Worm (Caenorhabditis elegans) whole organism, early embryonic: ENCODE data around the gene F56H9.2.

ENCODE experiments used
- B0310.2 ChIP-seq: sonication (generic microtip); optimal IDR thresholded peaks from 2 replicates; lab custom pipeline; 2016; ENCODE audit warnings: mild to moderate bottlenecking, missing genetic modification characterization, missing compliant biosample characterization
- F13C5.2 ChIP-seq: sonication (generic microtip); optimal IDR thresholded peaks from 2 replicates; lab custom pipeline; 2017; ENCODE audit warnings: mild to moderate bottlenecking, missing genetic modification characterization, inconsistent platforms, missing compliant biosample characterization
- ama-1 ChIP-seq: fragments of 150-350 bp; optimal IDR thresholded peaks from 2 replicates; lab custom pipeline; 2014
- flt-1 ChIP-seq: fragments of 200-800 bp; sonication (Bioruptor generic); IDR thresholded peaks from 2 replicates; pipeline ENCODE4 v1.3.6; 2022; ENCODE audit warnings: missing genetic modification characterization, missing compliant biosample characterization
- hmg-4 ChIP-seq: fragments of 200-800 bp; sonication (Bioruptor generic); optimal IDR thresholded peaks from 2 replicates; lab custom pipeline; 2018; ENCODE audit warnings: mild to moderate bottlenecking, missing genetic modification characterization, missing compliant biosample characterization
- hnd-1 ChIP-seq: sonication (generic microtip); optimal IDR thresholded peaks from 2 replicates; lab custom pipeline; 2016; ENCODE audit warnings: missing genetic modification characterization, missing compliant biosample characterization
- pes-1 ChIP-seq: fragments of 200-800 bp; sonication (Bioruptor generic); IDR thresholded peaks from 2 replicates; pipeline ENCODE4 v1.3.6; 2022; ENCODE audit warnings: missing genetic modification reagents, missing genetic modification characterization, missing compliant biosample characterization
- sea-1 ChIP-seq: fragments of 200-800 bp; sonication (Bioruptor generic); conservative IDR thresholded peaks from 2 replicates; pipeline ENCODE4 v1.3.6; 2022; ENCODE audit warnings: missing genetic modification characterization, missing compliant biosample characterization
- tbx-11 ChIP-seq: fragments of 200-800 bp; sonication (Bioruptor generic); IDR thresholded peaks from 2 replicates; pipeline ENCODE4 v1.3.6; 2022; ENCODE audit warnings: missing genetic modification characterization, missing compliant biosample characterization
- tbx-37 ChIP-seq: fragments of 200-800 bp; sonication (Bioruptor generic); conservative IDR thresholded peaks from 2 replicates; pipeline ENCODE4 v1.3.6; 2022; ENCODE audit warnings: missing genetic modification reagents, missing genetic modification characterization, missing compliant biosample characterization

DNA sequence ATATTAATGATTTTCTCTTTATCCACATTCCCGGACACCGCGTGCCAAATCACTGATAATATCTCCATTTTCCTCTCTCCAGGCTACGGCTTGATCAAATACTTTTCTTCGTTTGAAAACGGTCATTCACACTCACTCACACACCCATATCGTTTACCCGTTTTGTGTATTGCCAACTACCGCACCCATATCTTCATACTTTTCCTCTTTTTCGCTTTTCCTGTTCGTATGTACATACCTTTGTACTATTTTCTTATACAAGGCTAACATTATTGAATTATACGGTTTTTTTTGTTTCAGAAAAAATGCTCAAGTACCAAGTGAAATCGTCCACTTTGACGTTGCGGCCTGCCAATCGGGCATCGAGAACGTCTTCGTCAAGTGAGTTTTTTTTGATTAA lies 30.5 kb downstream of the F56H9.2 start, which contains the start of gene W05B10.4:
- no peak for TF ChIP-seq hmg-4 (GFP tag; lab: Kevin White, UChicago)
- no peak for TF ChIP-seq pes-1 (GFP tag; lab: Robert Waterston, UW)
- no peak for TF ChIP-seq tbx-11 (GFP tag; lab: Robert Waterston, UW)
- TF ChIP-seq B0310.2 (tag; lab: Kevin White, UChicago) = no peak
- TF ChIP-seq flt-1 (GFP tag; lab: Robert Waterston, UW) = no peak
- no peak for TF ChIP-seq sea-1
- TF ChIP-seq ama-1 (lab: Kevin White, UChicago) = no peak
- no peak for TF ChIP-seq tbx-37
- no peak for TF ChIP-seq hnd-1 (tag; lab: Kevin White, UChicago)
- TF ChIP-seq F13C5.2 (tag; lab: Kevin White, UChicago) = no peak
